Fruit fly (Drosophila melanogaster) whole organism, embryonic: ENCODE results near the gene MCTS1.

Experiments used
- Awh ChIP-seq: fragments of 200-800 bp; sonication (Bioruptor generic); IDR thresholded peaks from 2 replicates; pipeline ENCODE4, ENCODE4 v1.3.6; 2022; ENCODE audit warnings: missing biosample characterization, missing genetic modification characterization
- B-H2 ChIP-seq: fragments of 200-800 bp; sonication (Bioruptor generic); optimal IDR thresholded peaks from 2 replicates; lab custom pipeline; 2018; ENCODE audit warnings: missing biosample characterization, mild to moderate bottlenecking, missing genetic modification characterization
- Bteb2 ChIP-seq: fragments of 200-800 bp; sonication (Bioruptor generic); optimal IDR thresholded peaks from 2 replicates; lab custom pipeline; 2016; ENCODE audit warnings: missing biosample characterization, missing genetic modification characterization
- CG12219 ChIP-seq: fragments of 200-800 bp; sonication (Bioruptor generic); optimal IDR thresholded peaks from 3 replicates; lab custom pipeline; 2018; ENCODE audit warnings: missing biosample characterization, mild to moderate bottlenecking, missing genetic modification characterization
- CG12391 ChIP-seq: fragments of 200-800 bp; sonication (Bioruptor generic); optimal IDR thresholded peaks from 3 replicates; lab custom pipeline; 2018; ENCODE audit warnings: missing biosample characterization, mild to moderate bottlenecking, missing genetic modification characterization, moderate library complexity
- CG13775 ChIP-seq: fragments of 200-800 bp; sonication (Bioruptor generic); optimal IDR thresholded peaks from 3 replicates; lab custom pipeline; 2017; ENCODE audit warnings: missing biosample characterization, mild to moderate bottlenecking, missing genetic modification characterization
- CG14014 ChIP-seq: fragments of 200-800 bp; sonication (Bioruptor generic); IDR thresholded peaks from 2 replicates; pipeline ENCODE4 v1.3.6; 2022; ENCODE audit warnings: missing biosample characterization, missing genetic modification characterization
- CG14441 ChIP-seq: fragments of 200-800 bp; sonication (Bioruptor generic); IDR thresholded peaks from 2 replicates; pipeline ENCODE4 v1.3.6; 2022; ENCODE audit warnings: missing biosample characterization, missing genetic modification characterization
- CG14667 ChIP-seq: fragments of 200-800 bp; sonication (Bioruptor generic); IDR thresholded peaks from 2 replicates; pipeline ENCODE4 v1.3.6; 2022; ENCODE audit warnings: missing biosample characterization, missing genetic modification characterization
- CG16813 ChIP-seq: fragments of 200-800 bp; sonication (Bioruptor generic); IDR thresholded peaks from 3 replicates; pipeline ENCODE4 v1.3.6; 2022; ENCODE audit warnings: missing biosample characterization, missing genetic modification characterization; ENCODE audit not compliant: partially characterized antibody
- CG16863 ChIP-seq: fragments of 200-800 bp; sonication (Bioruptor generic); optimal IDR thresholded peaks from 3 replicates; lab custom pipeline; 2016; ENCODE audit warnings: missing biosample characterization, missing genetic modification characterization
- CG17568 ChIP-seq: fragments of 200-800 bp; sonication (Bioruptor generic); optimal IDR thresholded peaks from 2 replicates; lab custom pipeline; 2018; ENCODE audit warnings: missing biosample characterization, mild to moderate bottlenecking, missing genetic modification characterization, moderate library complexity
- CG17912 ChIP-seq: fragments of 200-800 bp; sonication (Bioruptor generic); optimal IDR thresholded peaks from 2 replicates; lab custom pipeline; 2018; ENCODE audit warnings: missing biosample characterization, mild to moderate bottlenecking, missing genetic modification characterization
- CG1832 ChIP-seq: fragments of 200-800 bp; sonication (Bioruptor generic); optimal IDR thresholded peaks from 2 replicates; lab custom pipeline; 2017; ENCODE audit warnings: missing biosample characterization, mild to moderate bottlenecking, missing genetic modification characterization, inconsistent platforms
- CG18619 ChIP-seq: fragments of 200-800 bp; sonication (Bioruptor generic); optimal IDR thresholded peaks from 3 replicates; lab custom pipeline; 2017; ENCODE audit warnings: missing biosample characterization, mild to moderate bottlenecking, missing genetic modification characterization
- CG2678 ChIP-seq: fragments of 200-800 bp; sonication (Bioruptor generic); optimal IDR thresholded peaks from 3 replicates; lab custom pipeline; 2019; ENCODE audit warnings: missing biosample characterization, mild to moderate bottlenecking, missing genetic modification characterization, moderate library complexity
- CG3838 ChIP-seq: fragments of 200-800 bp; sonication (Bioruptor generic); optimal IDR thresholded peaks from 3 replicates; lab custom pipeline; 2016; ENCODE audit warnings: missing biosample characterization, missing genetic modification characterization
- CG4328 ChIP-seq: fragments of 200-800 bp; sonication (Bioruptor generic); optimal IDR thresholded peaks from 3 replicates; lab custom pipeline; 2017; ENCODE audit warnings: missing biosample characterization, missing genetic modification reagents, missing genetic modification characterization
- CG4617 ChIP-seq: fragments of 200-800 bp; sonication (Bioruptor generic); optimal IDR thresholded peaks from 3 replicates; lab custom pipeline; 2016; ENCODE audit warnings: missing biosample characterization, missing genetic modification characterization, borderline replicate concordance
- CG7745 ChIP-seq: fragments of 200-800 bp; sonication (Bioruptor generic); optimal IDR thresholded peaks from 2 replicates; lab custom pipeline; 2018; ENCODE audit warnings: missing biosample characterization, mild to moderate bottlenecking, missing genetic modification characterization, moderate library complexity
- CG7839 ChIP-seq: fragments of 200-800 bp; sonication (Bioruptor generic); optimal IDR thresholded peaks from 3 replicates; lab custom pipeline; 2018; ENCODE audit warnings: missing biosample characterization, mild to moderate bottlenecking, missing genetic modification characterization, moderate library complexity
- CG9817 ChIP-seq: fragments of 200-800 bp; sonication (Bioruptor generic); optimal IDR thresholded peaks from 2 replicates; lab custom pipeline; 2018; ENCODE audit warnings: missing biosample characterization, mild to moderate bottlenecking, missing genetic modification characterization, moderate library complexity
- CTCF ChIP-seq: fragments of 200-800 bp; sonication (Bioruptor generic); optimal IDR thresholded peaks from 2 replicates; lab custom pipeline; 2017; ENCODE audit warnings: missing biosample characterization, mild to moderate bottlenecking, missing genetic modification characterization, moderate library complexity
- CoRest ChIP-seq: fragments of 200-800 bp; sonication (Bioruptor generic); optimal IDR thresholded peaks from 3 replicates; lab custom pipeline; 2018; ENCODE audit warnings: missing biosample characterization, mild to moderate bottlenecking, missing genetic modification characterization, moderate library complexity
- Fer3 ChIP-seq: fragments of 200-800 bp; sonication (Bioruptor generic); optimal IDR thresholded peaks from 2 replicates; lab custom pipeline; 2018; ENCODE audit warnings: missing biosample characterization, mild to moderate bottlenecking, missing genetic modification characterization, moderate library complexity
- H15 ChIP-seq: fragments of 200-800 bp; sonication (Bioruptor generic); IDR thresholded peaks from 3 replicates; pipeline ENCODE4 v1.3.6; 2022; ENCODE audit warnings: missing biosample characterization, missing genetic modification characterization
- HLH54F ChIP-seq: fragments of 200-800 bp; sonication (Bioruptor generic); optimal IDR thresholded peaks from 3 replicates; lab custom pipeline; 2016; ENCODE audit warnings: missing biosample characterization, missing genetic modification characterization
- Myb ChIP-seq: fragments of 200-800 bp; sonication (Bioruptor generic); optimal IDR thresholded peaks from 2 replicates; lab custom pipeline; 2016; ENCODE audit warnings: missing biosample characterization, missing genetic modification characterization
- Nf-YC ChIP-seq: fragments of 200-800 bp; optimal IDR thresholded peaks from 3 replicates; lab custom pipeline; 2019; ENCODE audit warnings: missing biosample characterization, mild to moderate bottlenecking, missing genetic modification characterization, moderate library complexity
- Opbp ChIP-seq: fragments of 200-800 bp; sonication (Bioruptor generic); IDR thresholded peaks from 3 replicates; pipeline ENCODE4 v1.3.6; 2022; ENCODE audit warnings: missing biosample characterization, missing genetic modification characterization; ENCODE audit not compliant: partially characterized antibody
- Sry-δ ChIP-seq: fragments of 200-800 bp; sonication (Bioruptor generic); optimal IDR thresholded peaks from 2 replicates; lab custom pipeline; 2016; ENCODE audit warnings: missing biosample characterization, missing genetic modification characterization
- TFAM ChIP-seq: fragments of 200-800 bp; sonication (Bioruptor generic); optimal IDR thresholded peaks from 2 replicates; lab custom pipeline; 2017; ENCODE audit warnings: missing biosample characterization, missing genetic modification characterization, inconsistent platforms
- Trl ChIP-seq, 3 experiments: fragments of >200 bp in 2 of 3; fragments of 200-800 bp in 1 of 3; sonication (Bioruptor generic) in 1 of 3; optimal IDR thresholded peaks; 2 replicates in 1 of 3; 3 replicates in 2 of 3; lab custom pipeline; 2016 to 2017; ENCODE audit warnings: missing biosample characterization in 1 of 3, missing genetic modification characterization in 1 of 3
- Xrp1 ChIP-seq: fragments of 200-800 bp; sonication (Bioruptor generic); IDR thresholded peaks from 2 replicates; pipeline ENCODE4 v1.3.6; 2022; ENCODE audit warnings: missing biosample characterization, missing genetic modification characterization
- YL-1 ChIP-seq: fragments of 200-800 bp; sonication (Bioruptor generic); optimal IDR thresholded peaks from 3 replicates; lab custom pipeline; 2017; ENCODE audit warnings: missing biosample characterization, mild to moderate bottlenecking, missing genetic modification characterization
- amos ChIP-seq: fragments of 200-800 bp; sonication (Bioruptor generic); IDR thresholded peaks from 2 replicates; pipeline ENCODE4 v1.3.6; 2022; ENCODE audit warnings: missing biosample characterization, missing genetic modification characterization; ENCODE audit not compliant: partially characterized antibody
- chn ChIP-seq: fragments of 200-800 bp; sonication (Bioruptor generic); optimal IDR thresholded peaks from 2 replicates; lab custom pipeline; 2016; ENCODE audit warnings: missing biosample characterization, missing genetic modification characterization
- crc ChIP-seq: fragments of 200-800 bp; sonication (Bioruptor generic); optimal IDR thresholded peaks from 2 replicates; lab custom pipeline; 2016; ENCODE audit warnings: missing biosample characterization, missing genetic modification characterization
- crp ChIP-seq, 2 experiments: fragments of 200-800 bp; sonication (Bioruptor generic); optimal IDR thresholded peaks; 2 replicates in 1 of 2; 3 replicates in 1 of 2; lab custom pipeline; 2017; ENCODE audit warnings: missing biosample characterization in 2 of 2, missing genetic modification characterization in 2 of 2, mild to moderate bottlenecking in 1 of 2, moderate library complexity in 1 of 2
- fu2 ChIP-seq: fragments of 200-800 bp; sonication (Bioruptor generic); optimal IDR thresholded peaks from 2 replicates; lab custom pipeline; 2016; ENCODE audit warnings: missing biosample characterization, missing genetic modification characterization
- gem ChIP-seq: fragments of 200-800 bp; sonication (Bioruptor generic); optimal IDR thresholded peaks from 2 replicates; lab custom pipeline; 2019; ENCODE audit warnings: missing biosample characterization, mild to moderate bottlenecking, missing genetic modification characterization, moderate library complexity
- insv ChIP-seq, 2 experiments: fragments of 200-800 bp; sonication (Bioruptor generic); optimal IDR thresholded peaks; 3 replicates each; lab custom pipeline; 2016 to 2018; ENCODE audit warnings: missing biosample characterization in 2 of 2, missing genetic modification characterization in 2 of 2
- mirr ChIP-seq: fragments of 200-800 bp; sonication (Bioruptor generic); optimal IDR thresholded peaks from 3 replicates; lab custom pipeline; 2018; ENCODE audit warnings: missing biosample characterization, mild to moderate bottlenecking, missing genetic modification characterization
- org-1 ChIP-seq: fragments of 200-800 bp; sonication (Bioruptor generic); optimal IDR thresholded peaks from 2 replicates; lab custom pipeline; 2017; ENCODE audit warnings: missing biosample characterization, missing genetic modification characterization
- ro ChIP-seq: fragments of 200-800 bp; sonication (Bioruptor generic); IDR thresholded peaks from 2 replicates; pipeline ENCODE4 v1.3.6; 2022; ENCODE audit warnings: missing biosample characterization, missing genetic modification characterization
- slp2 ChIP-seq: fragments of 200-800 bp; sonication (Bioruptor generic); optimal IDR thresholded peaks from 2 replicates; lab custom pipeline; 2016; ENCODE audit warnings: missing biosample characterization, missing genetic modification characterization
- trh ChIP-seq: fragments of 200-800 bp; sonication (Bioruptor generic); optimal IDR thresholded peaks from 2 replicates; lab custom pipeline; 2016; ENCODE audit warnings: missing biosample characterization, missing genetic modification characterization
- usp ChIP-seq: fragments of >200 bp; optimal IDR thresholded peaks from 2 replicates; lab custom pipeline; 2017; ENCODE audit warnings: missing biosample characterization, missing genetic modification characterization
- yki ChIP-seq: fragments of >200 bp; optimal IDR thresholded peaks from 3 replicates; lab custom pipeline; 2018
- zen ChIP-seq: fragments of 200-800 bp; sonication (Bioruptor generic); optimal IDR thresholded peaks from 3 replicates; lab custom pipeline; 2018; ENCODE audit warnings: missing biosample characterization, mild to moderate bottlenecking, missing genetic modification characterization, moderate library complexity

Gene MCTS1

DNA sequence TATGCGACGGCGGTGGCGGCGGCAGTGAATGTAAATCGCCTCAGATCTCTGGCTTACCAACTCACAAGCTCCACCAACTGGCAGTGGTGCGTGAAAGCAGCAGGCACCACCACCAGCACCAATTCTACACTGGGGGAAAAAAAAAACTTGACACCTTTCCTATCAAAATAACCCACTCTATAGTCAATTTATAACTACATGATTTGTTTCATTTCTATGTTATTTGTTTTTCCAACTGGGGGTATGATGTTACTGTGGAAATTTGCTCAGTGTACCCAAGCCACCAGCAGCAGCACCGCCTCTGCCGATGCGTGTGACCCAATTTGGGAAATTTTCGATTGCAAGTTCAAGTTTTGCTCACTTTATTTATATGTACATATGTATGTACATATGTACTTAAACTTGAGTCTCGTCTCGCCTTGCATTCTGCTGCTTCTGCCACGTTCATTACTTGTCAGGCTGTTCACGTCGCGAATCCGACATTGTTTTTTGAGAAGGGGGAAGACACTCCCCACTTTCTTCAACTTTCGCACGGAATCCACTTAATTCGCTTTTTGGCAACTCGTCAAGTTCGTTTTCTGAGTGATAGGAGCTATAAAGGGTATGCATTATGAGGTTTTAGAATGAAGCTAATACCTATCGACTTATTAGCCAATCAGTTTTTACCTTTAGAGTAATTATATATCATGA, 21.6 kb downstream of the MCTS1 start (continued):
- TF ChIP-seq CG12391 (tag; lab: Kevin White, UChicago) (peak; percentile 18), TFAM (GFP tag; lab: Kevin White, UChicago) (no peak), Opbp (GFP tag; lab: Robert Waterston, UW) (no peak), CG1832 (no peak), insv (GFP tag; optimal IDR thresholded peaks at IDR 0.05; lab: Kevin White, UChicago) (no peak), crc (GFP tag; lab: Kevin White, UChicago) (no peak), Sry-δ (GFP tag; lab: Kevin White, UChicago) (no peak), B-H2 (GFP tag; lab: Kevin White, UChicago) (no peak), CG14441 (peak; percentile 43; the same call in 1 of the 2 replicates), ro (GFP tag; lab: Robert Waterston, UW) (no peak), CG17912 (GFP tag; lab: Kevin White, UChicago) (no peak), trh (GFP tag; lab: Kevin White, UChicago) (no peak), YL-1 (GFP tag; lab: Kevin White, UChicago) (no peak), CG18619 (GFP tag; lab: Kevin White, UChicago) (no peak), Xrp1 (GFP tag; lab: Robert Waterston, UW) (peak; percentile 60; the same call in 1 of the 2 replicates), Fer3 (tag; lab: Kevin White, UChicago) (no peak), CG2678 (tag; lab: Kevin White, UChicago) (peak; percentile 32), CG16863 (GFP tag; lab: Kevin White, UChicago) (peak; percentile 0), Awh (GFP tag; lab: Robert Waterston, UW) (peak; percentile 19; the same call in 1 of the 2 replicates), CG7745 (tag; lab: Kevin White, UChicago) (no peak), usp (no peak), zen (tag; lab: Kevin White, UChicago) (no peak), CoRest (no peak), CG9817 (tag; lab: Kevin White, UChicago) (no peak), chn (no peak), CG14014 (GFP tag; lab: Robert Waterston, UW) (no peak), HLH54F (GFP tag; lab: Kevin White, UChicago) (no peak), slp2 (GFP tag; lab: Kevin White, UChicago) (no peak), CG4617 (GFP tag; lab: Kevin White, UChicago) (no peak), yki (no peak), H15 (peak; percentile 59; the same call in 2 of the 3 replicates), CG14667 (GFP tag; lab: Robert Waterston, UW) (no peak), fu2 (no peak), gem (tag; lab: Kevin White, UChicago) (peak; percentile 42), CG12219 (no peak), mirr (GFP tag; lab: Kevin White, UChicago) (no peak), Nf-YC (no peak), CG13775 (GFP tag; lab: Kevin White, UChicago) (no peak), amos (GFP tag; lab: Robert Waterston, UW) (no peak), CG3838 (GFP tag; lab: Kevin White, UChicago) (no peak), Bteb2 (no peak), Trl (optimal IDR thresholded peaks at IDR 0.05; lab: Kevin White, UChicago) (no peak), Trl (GFP tag; optimal IDR thresholded peaks at IDR 0.05; lab: Kevin White, UChicago) (no peak), crp (GFP tag; optimal IDR thresholded peaks at IDR 0.05; lab: Kevin White, UChicago) (no peak), Myb (no peak), CG7839 (tag; lab: Kevin White, UChicago) (peak; percentile 30), CTCF (no peak), org-1 (GFP tag; lab: Kevin White, UChicago) (no peak), CG17568 (GFP tag; lab: Kevin White, UChicago) (no peak), CG4328 (no peak), CG16813 (GFP tag; lab: Robert Waterston, UW) (no peak)
